Worm (Caenorhabditis elegans) whole organism, L4 larva: ENCODE data around the gene tbx-9.

Experiments used
- ZK337.2 ChIP-seq: fragments of 200-800 bp; sonication (Bioruptor generic); IDR thresholded peaks from 2 replicates; pipeline ENCODE4 v1.3.6; 2022; ENCODE audit warnings: missing genetic modification reagents, missing genetic modification characterization, missing compliant biosample characterization
- aly-2 ChIP-seq: sonication (generic microtip); optimal IDR thresholded peaks from 2 replicates; lab custom pipeline; 2018; ENCODE audit warnings: missing biosample characterization, missing genetic modification characterization
- ceh-82 ChIP-seq: sonication (generic microtip); optimal IDR thresholded peaks from 2 replicates; lab custom pipeline; 2017; ENCODE audit warnings: missing biosample characterization, missing genetic modification characterization
- daf-19 ChIP-seq: fragments of 200-800 bp; sonication (Bioruptor generic); conservative IDR thresholded peaks from 2 replicates; pipeline ENCODE4 v1.3.6; 2022; ENCODE audit warnings: missing genetic modification characterization, missing compliant biosample characterization

ce11 chrIII:10293362-10293761 lies 48.3 kb downstream of the tbx-9 start:
- TF ChIP-seq aly-2 (tag; lab: Kevin White, UChicago), result no peak
- TF ChIP-seq ZK337.2, result no peak
- TF ChIP-seq daf-19 (GFP tag; lab: Robert Waterston, UW), result no peak
- TF ChIP-seq ceh-82 (tag; lab: Kevin White, UChicago), result no peak
